Fruit fly (Drosophila melanogaster): ENCODE data around the gene Snmp1.

The Snmp1 gene

dm6 chr3R:21151090-21151870, 16.7 kb downstream of the Snmp1 start (continued):
- TF ChIP-seq ftz-f1 (GFP tag; optimal IDR thresholded peaks at IDR 0.05) (no peak), dysf (GFP tag; IDR thresholded peaks at IDR 0.05) (peak; percentile 60), CG10654 (GFP tag; optimal IDR thresholded peaks at IDR 0.05) (peak; percentile 20), CG17829 (tag; optimal IDR thresholded peaks at IDR 0.05) (peak; percentile 46), Lim3 (GFP tag; IDR thresholded peaks at IDR 0.05) (no peak), trem (tag; optimal IDR thresholded peaks at IDR 0.05) (no peak), CG32767 (GFP tag; IDR thresholded peaks at IDR 0.05) (no peak), zf30C (GFP tag; optimal IDR thresholded peaks at IDR 0.05) (no peak), CG2202 (tag; optimal IDR thresholded peaks at IDR 0.05) (no peak), CG15073 (GFP tag; optimal IDR thresholded peaks at IDR 0.05) (no peak), CG8089 (GFP tag; optimal IDR thresholded peaks at IDR 0.05) (no peak), CG14014 (GFP tag; IDR thresholded peaks at IDR 0.05) (peak; percentile 81), mirr (GFP tag; optimal IDR thresholded peaks at IDR 0.05) (no peak), CG12299 (tag; optimal IDR thresholded peaks at IDR 0.05) (peak; percentile 26), CG13775 (GFP tag; optimal IDR thresholded peaks at IDR 0.05) (no peak), ttk (GFP tag; IDR thresholded peaks at IDR 0.05) (0 out of 2 replicates have a peak, but pooled peaks have one; percentile 28), CG9215 (GFP tag; IDR thresholded peaks at IDR 0.05) (no peak), CG15269 (tag; optimal IDR thresholded peaks at IDR 0.05) (peak; percentile 77), sim (GFP tag; IDR thresholded peaks at IDR 0.05) (0 out of 2 replicates have a peak, but pooled peaks have one; percentile 4), gfzf (GFP tag; optimal IDR thresholded peaks at IDR 0.05) (no peak), Hand (GFP tag; optimal IDR thresholded peaks at IDR 0.05) (peak; percentile 34), grn (GFP tag; optimal IDR thresholded peaks at IDR 0.05) (no peak), NfI (GFP tag; optimal IDR thresholded peaks at IDR 0.05) (peak; percentile 47), Doc3 (GFP tag; IDR thresholded peaks at IDR 0.05; ENCODE audit: partially characterized antibody) (no peak), Bteb2 (GFP tag; optimal IDR thresholded peaks at IDR 0.05) (peak; percentile 45), gt (GFP tag; IDR thresholded peaks at IDR 0.05) (no peak), CG2120 (GFP tag; optimal IDR thresholded peaks at IDR 0.05) (peak; percentile 81), cad (GFP tag; optimal IDR thresholded peaks at IDR 0.05) (no peak), CG1792 (GFP tag; optimal IDR thresholded peaks at IDR 0.05) (no peak), CG9437 (GFP tag; optimal IDR thresholded peaks at IDR 0.05) (peak; percentile 7), CrebB (tag; optimal IDR thresholded peaks at IDR 0.05) (peak; percentile 4), Rfx (GFP tag; IDR thresholded peaks at IDR 0.05) (peak; percentile 75), YL-1 (GFP tag; optimal IDR thresholded peaks at IDR 0.05) (no peak), CG8924 (tag; optimal IDR thresholded peaks at IDR 0.05) (peak; percentile 53), Myb (GFP tag; optimal IDR thresholded peaks at IDR 0.05) (peak; percentile 2), dm (GFP tag; optimal IDR thresholded peaks at IDR 0.05) (no peak), NK7.1 (GFP tag; optimal IDR thresholded peaks at IDR 0.05) (peak; percentile 16), CG10147 (GFP tag; optimal IDR thresholded peaks at IDR 0.05) (peak; percentile 54), CG42726 (GFP tag; IDR thresholded peaks at IDR 0.05; ENCODE audit: partially characterized antibody) (no peak), CG34422 (GFP tag; IDR thresholded peaks at IDR 0.05) (no peak), bsh (GFP tag; optimal IDR thresholded peaks at IDR 0.05) (peak in 1 of 2 experiments; percentile 56), CG11723 (GFP tag; optimal IDR thresholded peaks at IDR 0.05) (no peak), ara (GFP tag; IDR thresholded peaks at IDR 0.05) (peak; percentile 41; the same call in 1 of the 2 replicates), usp (GFP tag; optimal IDR thresholded peaks at IDR 0.05) (no peak), Hr39 (optimal IDR thresholded peaks at IDR 0.05) (no peak), CG11695 (GFP tag; IDR thresholded peaks at IDR 0.05) (peak; percentile 67), Jarid2 (GFP tag; optimal IDR thresholded peaks at IDR 0.05) (no peak), zfh2 (GFP tag; optimal IDR thresholded peaks at IDR 0.05) (peak; percentile 7), vvl (GFP tag; IDR thresholded peaks at IDR 0.05) (peak; percentile 78), CG31224 (GFP tag; IDR thresholded peaks at IDR 0.05) (peak; percentile 52), tap (tag; optimal IDR thresholded peaks at IDR 0.05) (peak; percentile 44)
